Worm (Caenorhabditis elegans) whole organism, L2 larva: ENCODE measurements around the gene gar-2.

ENCODE experiments used
- C34F6.9 ChIP-seq: fragments of 150-350 bp; optimal IDR thresholded peaks from 2 replicates; lab custom pipeline; 2014; ENCODE audit warnings: missing biosample characterization, missing genetic modification characterization
- F13H6.1 ChIP-seq: sonication (generic microtip); optimal IDR thresholded peaks from 2 replicates; lab custom pipeline; 2016; ENCODE audit warnings: missing genetic modification characterization, missing compliant biosample characterization
- R02D3.7 ChIP-seq: fragments of 150-350 bp; optimal IDR thresholded peaks from 2 replicates; lab custom pipeline; 2014; ENCODE audit warnings: missing biosample characterization, missing genetic modification characterization
- Y55F3AM.14 ChIP-seq: fragments of 200-800 bp; sonication (Bioruptor generic); optimal IDR thresholded peaks from 2 replicates; lab custom pipeline; 2018; ENCODE audit warnings: mild to moderate bottlenecking, missing genetic modification characterization, missing compliant biosample characterization
- ZK546.5 ChIP-seq: sonication (generic microtip); optimal IDR thresholded peaks from 2 replicates; lab custom pipeline; 2017; ENCODE audit warnings: missing biosample characterization, missing genetic modification characterization
- alr-1 ChIP-seq: fragments of 150-350 bp; optimal IDR thresholded peaks from 2 replicates; lab custom pipeline; 2014; ENCODE audit warnings: missing biosample characterization, missing genetic modification characterization
- ama-1 ChIP-seq: fragments of 150-350 bp; optimal IDR thresholded peaks from 2 replicates; lab custom pipeline; 2018; ENCODE audit warnings: inconsistent platforms
- blmp-1 ChIP-seq: sonication (generic microtip); optimal IDR thresholded peaks from 2 replicates; lab custom pipeline; 2017; ENCODE audit warnings: missing genetic modification characterization, mild to moderate bottlenecking, missing compliant biosample characterization, antibody characterized with exemption, moderate library complexity; ENCODE audit not compliant: insufficient read depth
- ceh-16 ChIP-seq: fragments of 150-350 bp; optimal IDR thresholded peaks from 2 replicates; lab custom pipeline; 2014; ENCODE audit warnings: missing biosample characterization, missing genetic modification characterization
- ceh-82 ChIP-seq: fragments of 150-350 bp; optimal IDR thresholded peaks from 2 replicates; lab custom pipeline; 2014; ENCODE audit warnings: missing biosample characterization, missing genetic modification characterization
- crh-2 ChIP-seq: sonication (generic microtip); optimal IDR thresholded peaks from 2 replicates; lab custom pipeline; 2017; ENCODE audit warnings: missing biosample characterization, missing genetic modification characterization
- dmd-4 ChIP-seq: sonication (generic microtip); optimal IDR thresholded peaks from 2 replicates; lab custom pipeline; 2017; ENCODE audit warnings: missing biosample characterization, missing genetic modification characterization
- egl-27 ChIP-seq: sonication (generic microtip); optimal IDR thresholded peaks from 3 replicates; lab custom pipeline; 2017; ENCODE audit warnings: missing biosample characterization, missing genetic modification reagents, missing genetic modification characterization
- elt-1 ChIP-seq: fragments of 150-350 bp; optimal IDR thresholded peaks from 2 replicates; lab custom pipeline; 2014; ENCODE audit warnings: missing biosample characterization, missing genetic modification characterization
- elt-3 ChIP-seq: sonication (generic microtip); optimal IDR thresholded peaks from 2 replicates; lab custom pipeline; 2017; ENCODE audit warnings: missing biosample characterization, missing genetic modification characterization
- fos-1 ChIP-seq: fragments of 150-350 bp; optimal IDR thresholded peaks from 2 replicates; lab custom pipeline; 2014; ENCODE audit warnings: missing biosample characterization, missing genetic modification characterization
- gmeb-1 ChIP-seq: fragments of 150-350 bp; optimal IDR thresholded peaks from 2 replicates; lab custom pipeline; 2014; ENCODE audit warnings: missing biosample characterization, missing genetic modification characterization
- lin-11 ChIP-seq: fragments of 150-350 bp; sonication (generic microtip); optimal IDR thresholded peaks from 2 replicates; lab custom pipeline; 2014; ENCODE audit warnings: missing biosample characterization, missing genetic modification characterization, inconsistent platforms, mixed read lengths
- lin-13 ChIP-seq: fragments of 150-350 bp; optimal IDR thresholded peaks from 2 replicates; lab custom pipeline; 2014; ENCODE audit warnings: missing biosample characterization, missing genetic modification reagents, missing genetic modification characterization
- lin-39 ChIP-seq: fragments of 150-350 bp; optimal IDR thresholded peaks from 2 replicates; lab custom pipeline; 2014; ENCODE audit warnings: missing biosample characterization, missing genetic modification reagents, missing genetic modification characterization
- lsy-2 ChIP-seq, 2 experiments: fragments of 150-350 bp in 1 of 2; sonication (generic microtip) in 1 of 2; optimal IDR thresholded peaks; 2 replicates each; lab custom pipeline; 2014 to 2017; ENCODE audit warnings: missing biosample characterization in 2 of 2, missing genetic modification characterization in 2 of 2
- mab-5 ChIP-seq: fragments of 150-350 bp; optimal IDR thresholded peaks from 2 replicates; lab custom pipeline; 2014; ENCODE audit warnings: missing biosample characterization, missing genetic modification characterization
- mbf-1 ChIP-seq: sonication (generic microtip); optimal IDR thresholded peaks from 2 replicates; lab custom pipeline; 2017; ENCODE audit warnings: missing biosample characterization, missing genetic modification characterization
- mdl-1 ChIP-seq, 2 experiments: fragments of 150-350 bp in 1 of 2; sonication (generic microtip) in 1 of 2; optimal IDR thresholded peaks; 2 replicates each; lab custom pipeline; 2017; ENCODE audit warnings: missing biosample characterization in 2 of 2, missing genetic modification characterization in 2 of 2
- nhr-10 ChIP-seq: sonication (generic microtip); optimal IDR thresholded peaks from 2 replicates; lab custom pipeline; 2017; ENCODE audit warnings: missing biosample characterization, missing genetic modification characterization
- nhr-11 ChIP-seq: fragments of 150-350 bp; optimal IDR thresholded peaks from 2 replicates; lab custom pipeline; 2014; ENCODE audit warnings: missing biosample characterization, missing genetic modification characterization
- nhr-12 ChIP-seq: fragments of 150-350 bp; optimal IDR thresholded peaks from 2 replicates; lab custom pipeline; 2014; ENCODE audit warnings: missing biosample characterization, missing genetic modification characterization
- nhr-129 ChIP-seq: fragments of 150-350 bp; optimal IDR thresholded peaks from 2 replicates; lab custom pipeline; 2014; ENCODE audit warnings: missing biosample characterization, missing genetic modification characterization
- nhr-21 ChIP-seq: fragments of 150-350 bp; optimal IDR thresholded peaks from 2 replicates; lab custom pipeline; 2014; ENCODE audit warnings: missing biosample characterization, missing genetic modification characterization
- nhr-23 ChIP-seq: fragments of 150-350 bp; optimal IDR thresholded peaks from 2 replicates; lab custom pipeline; 2014; ENCODE audit warnings: missing biosample characterization, missing genetic modification reagents, missing genetic modification characterization
- nhr-237 ChIP-seq: fragments of 150-350 bp; optimal IDR thresholded peaks from 2 replicates; lab custom pipeline; 2014; ENCODE audit warnings: missing biosample characterization, missing genetic modification characterization
- nhr-25 ChIP-seq: fragments of 150-350 bp; sonication (generic microtip); optimal IDR thresholded peaks from 3 replicates; lab custom pipeline; 2014; ENCODE audit warnings: missing biosample characterization, missing genetic modification characterization
- nhr-6 ChIP-seq: fragments of 150-350 bp; optimal IDR thresholded peaks from 2 replicates; lab custom pipeline; 2014; ENCODE audit warnings: missing biosample characterization, missing genetic modification characterization
- nhr-77 ChIP-seq: fragments of 150-350 bp; optimal IDR thresholded peaks from 2 replicates; lab custom pipeline; 2014; ENCODE audit warnings: missing biosample characterization, missing genetic modification characterization
- peb-1 ChIP-seq: fragments of 150-350 bp; optimal IDR thresholded peaks from 2 replicates; lab custom pipeline; 2014; ENCODE audit warnings: missing biosample characterization, missing genetic modification characterization
- sem-4 ChIP-seq: fragments of 150-350 bp; optimal IDR thresholded peaks from 2 replicates; lab custom pipeline; 2014; ENCODE audit warnings: missing biosample characterization, missing genetic modification reagents, missing genetic modification characterization
- skn-1 ChIP-seq: sonication (generic microtip); optimal IDR thresholded peaks from 2 replicates; lab custom pipeline; 2017; ENCODE audit warnings: missing biosample characterization, missing genetic modification characterization
- sma-3 ChIP-seq: sonication (generic microtip); optimal IDR thresholded peaks from 2 replicates; lab custom pipeline; 2016; ENCODE audit warnings: missing genetic modification reagents, missing genetic modification characterization, missing compliant biosample characterization
- sma-9 ChIP-seq, 2 experiments: fragments of 150-350 bp in 1 of 2; sonication (generic microtip) in 1 of 2; optimal IDR thresholded peaks; 2 replicates each; lab custom pipeline; 2014 to 2016; ENCODE audit warnings: missing genetic modification characterization in 2 of 2, mild to moderate bottlenecking in 1 of 2, missing biosample characterization in 1 of 2, missing compliant biosample characterization in 1 of 2, missing genetic modification reagents in 1 of 2, moderate library complexity in 1 of 2
- snpc-4 ChIP-seq: fragments of 150-350 bp; optimal IDR thresholded peaks from 2 replicates; lab custom pipeline; 2014; ENCODE audit warnings: missing biosample characterization, missing genetic modification characterization
- unc-39 ChIP-seq: fragments of 150-350 bp; optimal IDR thresholded peaks from 2 replicates; lab custom pipeline; 2014; ENCODE audit warnings: missing biosample characterization, missing genetic modification characterization
- unc-55 ChIP-seq: fragments of 150-350 bp; sonication (generic microtip); optimal IDR thresholded peaks from 3 replicates; lab custom pipeline; 2014; ENCODE audit warnings: missing biosample characterization, missing genetic modification reagents, missing genetic modification characterization
- unc-62 ChIP-seq: fragments of 150-350 bp; optimal IDR thresholded peaks from 2 replicates; lab custom pipeline; 2014; ENCODE audit warnings: missing biosample characterization, missing genetic modification reagents, missing genetic modification characterization
- zag-1 ChIP-seq: fragments of 150-350 bp; optimal IDR thresholded peaks from 2 replicates; lab custom pipeline; 2014; ENCODE audit warnings: missing biosample characterization, missing genetic modification characterization
- ztf-1 ChIP-seq: fragments of 200-800 bp; sonication (Bioruptor generic); conservative IDR thresholded peaks from 2 replicates; pipeline ENCODE4 v1.3.6; 2022; ENCODE audit warnings: missing genetic modification characterization, missing compliant biosample characterization
- ztf-11 ChIP-seq: sonication (generic microtip); optimal IDR thresholded peaks from 2 replicates; lab custom pipeline; 2017; ENCODE audit warnings: missing biosample characterization, missing genetic modification characterization
- ztf-4 ChIP-seq: fragments of 150-350 bp; optimal IDR thresholded peaks from 2 replicates; lab custom pipeline; 2014; ENCODE audit warnings: missing biosample characterization, missing genetic modification characterization

Gene gar-2

DNA sequence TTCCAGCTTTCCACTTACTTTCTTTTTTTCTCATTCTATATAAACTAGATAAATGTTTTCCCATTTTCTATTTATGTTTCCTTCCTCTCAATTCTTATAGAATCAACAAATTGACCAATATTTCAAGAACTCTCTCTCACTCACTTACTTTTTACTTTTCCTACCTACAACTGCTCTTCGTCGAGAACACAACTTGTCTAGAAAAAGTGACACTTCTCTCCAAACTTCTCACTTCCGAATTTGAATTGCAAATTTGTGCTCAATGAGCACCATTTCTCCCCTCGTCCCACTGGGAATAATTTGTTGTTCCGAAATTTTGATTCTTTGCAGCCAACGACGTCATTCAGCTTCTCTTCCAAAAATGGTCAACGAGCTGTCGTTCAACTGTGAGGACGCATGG is 11.0 kb upstream of the gar-2 start, which contains the start of gene F47D12.3:
TSS of gene F47D12.3 (plus strand) at position 331 of the 400 bp plus-strand sequence.
- TF ChIP-seq ceh-82: no peak
- no peak for TF ChIP-seq elt-1 (tag; lab: Kevin White, UChicago)
- TF ChIP-seq egl-27 (tag; lab: Kevin White, UChicago): no peak
- no peak for TF ChIP-seq F13H6.1 (tag; lab: Kevin White, UChicago)
- no peak for TF ChIP-seq mdl-1 (tag; optimal IDR thresholded peaks at IDR 0.05; lab: Kevin White, UChicago)
- TF ChIP-seq nhr-6 (tag; lab: Kevin White, UChicago): no peak
- TF ChIP-seq mbf-1 (tag; lab: Kevin White, UChicago): no peak
- no peak for TF ChIP-seq nhr-77 (tag; lab: Kevin White, UChicago)
- no peak for TF ChIP-seq unc-62

DNA sequence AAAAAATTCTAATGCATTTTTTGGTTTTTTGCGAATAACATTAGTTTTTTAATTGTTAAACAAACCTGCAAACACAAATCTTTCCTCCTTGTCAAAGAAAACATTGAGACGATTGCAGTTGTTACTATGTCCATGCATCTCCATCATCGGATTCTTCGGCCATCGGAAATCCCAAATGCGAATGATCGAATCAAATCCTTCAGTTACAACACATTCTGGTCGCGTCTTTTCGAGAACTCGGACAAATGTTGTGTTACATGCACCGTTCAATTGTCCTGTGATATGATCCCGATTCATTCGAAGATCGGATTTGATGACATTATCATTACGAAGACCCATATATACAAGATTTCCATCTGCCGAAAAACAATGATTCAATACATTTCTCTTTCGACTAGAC is 8.9 kb upstream of the gar-2 start:
- TF ChIP-seq unc-55 (GFP tag; lab: Kevin White, UChicago) (no peak), egl-27 (tag; lab: Kevin White, UChicago) (no peak), elt-1 (tag; lab: Kevin White, UChicago) (no peak), ceh-16 (tag; lab: Kevin White, UChicago) (no peak), F13H6.1 (tag; lab: Kevin White, UChicago) (no peak), mab-5 (tag; lab: Kevin White, UChicago) (no peak), nhr-11 (no peak), snpc-4 (no peak), C34F6.9 (no peak), ama-1 (lab: Kevin White, UChicago) (no peak), ztf-1 (GFP tag; lab: Robert Waterston, UW) (no peak)

DNA sequence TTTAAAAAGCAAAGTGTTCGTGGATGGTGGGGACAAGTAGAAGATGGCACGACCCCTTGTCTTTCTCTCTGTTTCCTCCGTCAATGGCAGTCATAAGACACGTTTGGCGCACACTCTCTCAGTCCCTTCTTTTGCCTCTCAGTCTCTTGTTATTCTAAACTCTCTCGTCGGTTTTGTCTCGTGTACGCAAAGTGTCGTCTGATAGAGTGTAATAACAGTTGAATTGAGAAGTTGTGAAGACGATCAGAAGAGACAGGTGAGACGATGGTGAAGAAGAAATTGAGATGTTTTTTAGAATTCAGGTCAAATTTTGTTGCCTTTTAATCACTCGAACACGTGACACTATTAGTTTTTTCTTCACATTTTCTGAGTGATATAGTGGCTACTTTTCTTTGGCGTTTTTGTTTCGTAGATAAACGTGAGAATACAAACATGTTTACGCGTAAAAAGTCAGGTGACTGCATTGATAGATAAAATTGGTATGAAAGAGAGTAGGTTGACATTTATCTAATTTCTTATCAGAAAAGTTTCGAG is 6.0 kb upstream of the gar-2 start, which contains the start of gene F47D12.9:
TSS of gene F47D12.9 (minus strand) at position 267 of the 534 bp plus-strand sequence.
- TF ChIP-seq nhr-23: no peak
- no peak for TF ChIP-seq Y55F3AM.14 (GFP tag; lab: Kevin White, UChicago)
- no peak for TF ChIP-seq ceh-16 (tag; lab: Kevin White, UChicago)
- TF ChIP-seq nhr-21 (tag; lab: Kevin White, UChicago): peak; percentile 85
- TF ChIP-seq nhr-129 (tag; lab: Kevin White, UChicago): peak; percentile 93
- no peak for TF ChIP-seq ceh-82
- no peak for TF ChIP-seq unc-39 (tag; lab: Kevin White, UChicago)
- TF ChIP-seq zag-1 (tag; lab: Kevin White, UChicago): peak; percentile 52
- peak; percentile 56 to 85 for TF ChIP-seq lsy-2 (tag; optimal IDR thresholded peaks at IDR 0.05; lab: Kevin White, UChicago)
- peak; percentile 93 for TF ChIP-seq C34F6.9
- no peak for TF ChIP-seq nhr-10 (tag; lab: Kevin White, UChicago)
- no peak for TF ChIP-seq peb-1 (tag; lab: Kevin White, UChicago)
- TF ChIP-seq skn-1: no peak
- no peak for TF ChIP-seq lin-39
- TF ChIP-seq lin-13 (GFP tag; lab: Kevin White, UChicago): peak; percentile 36
- TF ChIP-seq crh-2 (tag; lab: Kevin White, UChicago): peak; percentile 86
- peak; percentile 68 for TF ChIP-seq F13H6.1 (tag; lab: Kevin White, UChicago)
- no peak for TF ChIP-seq R02D3.7 (tag; lab: Kevin White, UChicago)
- TF ChIP-seq ama-1 (lab: Kevin White, UChicago): peak; percentile 56
- peak; percentile 51 for TF ChIP-seq gmeb-1 (tag; lab: Kevin White, UChicago)
- TF ChIP-seq lin-11 (tag; lab: Kevin White, UChicago): no peak
- peak; percentile 54 for TF ChIP-seq sma-9 (GFP tag; optimal IDR thresholded peaks at IDR 0.05; lab: Kevin White, UChicago)
- no peak for TF ChIP-seq sma-9 (tag; optimal IDR thresholded peaks at IDR 0.05; lab: Kevin White, UChicago)
- no peak for TF ChIP-seq ztf-1 (GFP tag; lab: Robert Waterston, UW)
- no peak for TF ChIP-seq nhr-77 (tag; lab: Kevin White, UChicago)
- no peak for TF ChIP-seq ZK546.5 (tag; lab: Kevin White, UChicago)
- TF ChIP-seq nhr-11: no peak
- TF ChIP-seq ztf-4 (tag; lab: Kevin White, UChicago): peak; percentile 49
- no peak for TF ChIP-seq mbf-1 (tag; lab: Kevin White, UChicago)
- no peak for TF ChIP-seq ztf-11 (tag; lab: Kevin White, UChicago)
- TF ChIP-seq nhr-25: peak; percentile 87
- TF ChIP-seq mdl-1 (tag; optimal IDR thresholded peaks at IDR 0.05; lab: Kevin White, UChicago): peak; percentile 4 to 80
- peak; percentile 89 for TF ChIP-seq sma-3 (GFP tag; lab: Kevin White, UChicago)
- no peak for TF ChIP-seq unc-62
- no peak for TF ChIP-seq snpc-4
- peak; percentile 72 for TF ChIP-seq unc-55 (GFP tag; lab: Kevin White, UChicago)
- TF ChIP-seq elt-1 (tag; lab: Kevin White, UChicago): no peak
- peak; percentile 82 for TF ChIP-seq sem-4 (tag; lab: Kevin White, UChicago)
- TF ChIP-seq alr-1 (tag; lab: Kevin White, UChicago): no peak
- TF ChIP-seq nhr-12 (tag; lab: Kevin White, UChicago): no peak
- TF ChIP-seq nhr-237 (tag; lab: Kevin White, UChicago): no peak
- peak; percentile 43 for TF ChIP-seq fos-1
- no peak for TF ChIP-seq dmd-4 (tag; lab: Kevin White, UChicago)
- TF ChIP-seq nhr-6 (tag; lab: Kevin White, UChicago): peak; percentile 69
- peak; percentile 61 for TF ChIP-seq blmp-1 (tag; lab: Kevin White, UChicago)
- no peak for TF ChIP-seq elt-3
- no peak for TF ChIP-seq mab-5 (tag; lab: Kevin White, UChicago)
